Worm (Caenorhabditis elegans) whole organism, mixed stage, embryonic: ENCODE measurements around the gene ttr-48.

Source experiments
- M03D4.4 ChIP-seq: sonication (generic microtip); optimal IDR thresholded peaks from 2 replicates; lab custom pipeline; 2017; ENCODE audit warnings: mild to moderate bottlenecking, missing genetic modification characterization, missing compliant biosample characterization
- bed-3 ChIP-seq: fragments of 200-800 bp; sonication (Bioruptor generic); optimal IDR thresholded peaks from 3 replicates; lab custom pipeline; 2018; ENCODE audit warnings: mild to moderate bottlenecking, missing genetic modification characterization, moderate library complexity, missing compliant biosample characterization
- blmp-1 ChIP-seq: fragments of 150-350 bp; optimal IDR thresholded peaks from 2 replicates; lab custom pipeline; 2014; ENCODE audit warnings: missing biosample characterization, missing genetic modification characterization
- ceh-39 ChIP-seq: fragments of 150-350 bp; optimal IDR thresholded peaks from 2 replicates; lab custom pipeline; 2014; ENCODE audit warnings: missing biosample characterization, missing genetic modification characterization
- ceh-43 ChIP-seq: fragments of 200-800 bp; sonication (Bioruptor generic); optimal IDR thresholded peaks from 2 replicates; lab custom pipeline; 2018; ENCODE audit warnings: mild to moderate bottlenecking, missing genetic modification characterization, moderate library complexity, missing compliant biosample characterization
- ces-1 ChIP-seq: fragments of 150-350 bp; optimal IDR thresholded peaks from 2 replicates; lab custom pipeline; 2014; ENCODE audit warnings: missing biosample characterization, missing genetic modification reagents, missing genetic modification characterization
- drap-1 ChIP-seq: fragments of 200-800 bp; sonication (Bioruptor generic); optimal IDR thresholded peaks from 3 replicates; lab custom pipeline; 2018; ENCODE audit warnings: mild to moderate bottlenecking, missing genetic modification characterization, missing compliant biosample characterization
- elt-1 ChIP-seq: sonication (generic microtip); optimal IDR thresholded peaks from 2 replicates; lab custom pipeline; 2017; ENCODE audit warnings: missing genetic modification characterization, mild to moderate bottlenecking, missing compliant biosample characterization, antibody characterized with exemption, moderate library complexity, borderline replicate concordance; ENCODE audit not compliant: insufficient read depth
- lin-13 ChIP-seq: fragments of 150-350 bp; optimal IDR thresholded peaks from 2 replicates; lab custom pipeline; 2014; ENCODE audit warnings: missing biosample characterization, missing genetic modification characterization
- lin-32 ChIP-seq: fragments of 200-800 bp; sonication (Bioruptor generic); optimal IDR thresholded peaks from 2 replicates; lab custom pipeline; 2018; ENCODE audit warnings: mild to moderate bottlenecking, missing genetic modification characterization, missing compliant biosample characterization
- lsy-2 ChIP-seq: fragments of 150-350 bp; optimal IDR thresholded peaks from 2 replicates; lab custom pipeline; 2014; ENCODE audit warnings: missing biosample characterization, missing genetic modification characterization
- mab-5 ChIP-seq: fragments of 150-350 bp; optimal IDR thresholded peaks from 2 replicates; lab custom pipeline; 2014; ENCODE audit warnings: missing biosample characterization, missing genetic modification characterization
- mep-1 ChIP-seq: fragments of 150-350 bp; optimal IDR thresholded peaks from 2 replicates; lab custom pipeline; 2017; ENCODE audit warnings: missing biosample characterization, missing genetic modification reagents, missing genetic modification characterization, inconsistent platforms
- mls-2 ChIP-seq: sonication (generic microtip); optimal IDR thresholded peaks from 2 replicates; lab custom pipeline; 2016; ENCODE audit warnings: mild to moderate bottlenecking, missing genetic modification characterization, moderate library complexity, missing compliant biosample characterization
- nhr-12 ChIP-seq: fragments of 150-350 bp; optimal IDR thresholded peaks from 2 replicates; lab custom pipeline; 2014; ENCODE audit warnings: missing biosample characterization, missing genetic modification characterization
- nhr-2 ChIP-seq: fragments of 150-350 bp; optimal IDR thresholded peaks from 2 replicates; lab custom pipeline; 2014; ENCODE audit warnings: missing biosample characterization, missing genetic modification characterization
- nhr-237 ChIP-seq: fragments of 150-350 bp; optimal IDR thresholded peaks from 2 replicates; lab custom pipeline; 2014; ENCODE audit warnings: missing biosample characterization, missing genetic modification characterization
- nhr-28 ChIP-seq: fragments of 150-350 bp; optimal IDR thresholded peaks from 2 replicates; lab custom pipeline; 2014; ENCODE audit warnings: missing biosample characterization, missing genetic modification characterization
- nhr-76 ChIP-seq: sonication (generic microtip); optimal IDR thresholded peaks from 2 replicates; lab custom pipeline; 2017; ENCODE audit warnings: missing biosample characterization, missing genetic modification characterization
- pha-4 ChIP-seq: fragments of 150-350 bp; optimal IDR thresholded peaks from 2 replicates; lab custom pipeline; 2018; ENCODE audit warnings: missing biosample characterization, missing genetic modification reagents, missing genetic modification characterization
- sem-2 ChIP-seq: fragments of 200-800 bp; sonication (Bioruptor generic); optimal IDR thresholded peaks from 2 replicates; lab custom pipeline; 2018; ENCODE audit warnings: mild to moderate bottlenecking, missing genetic modification characterization, missing compliant biosample characterization
- snpc-4 ChIP-seq: fragments of 150-350 bp; optimal IDR thresholded peaks from 2 replicates; lab custom pipeline; 2014; ENCODE audit warnings: missing biosample characterization, missing genetic modification characterization
- sptf-1 ChIP-seq: sonication (generic microtip); optimal IDR thresholded peaks from 2 replicates; lab custom pipeline; 2017; ENCODE audit warnings: mild to moderate bottlenecking, missing genetic modification characterization, moderate library complexity, missing compliant biosample characterization
- tbx-8 ChIP-seq: fragments of 200-800 bp; sonication (Bioruptor generic); optimal IDR thresholded peaks from 2 replicates; lab custom pipeline; 2018; ENCODE audit warnings: mild to moderate bottlenecking, missing genetic modification characterization, moderate library complexity, missing compliant biosample characterization
- unc-120 ChIP-seq: sonication (generic microtip); optimal IDR thresholded peaks from 2 replicates; lab custom pipeline; 2017; ENCODE audit warnings: missing genetic modification characterization, missing compliant biosample characterization; ENCODE audit not compliant: poor library complexity, severe bottlenecking
- unc-39 ChIP-seq: fragments of 150-350 bp; optimal IDR thresholded peaks from 2 replicates; lab custom pipeline; 2014; ENCODE audit warnings: missing biosample characterization, missing genetic modification characterization
- unc-62 ChIP-seq: fragments of 150-350 bp; optimal IDR thresholded peaks from 2 replicates; lab custom pipeline; 2014; ENCODE audit warnings: missing biosample characterization, missing genetic modification reagents, missing genetic modification characterization
- zip-8 ChIP-seq: fragments of 150-350 bp; optimal IDR thresholded peaks from 2 replicates; lab custom pipeline; 2014; ENCODE audit warnings: missing biosample characterization, missing genetic modification characterization

Gene ttr-48

ce11 chrX:3837752-3838159 lies 4.5 kb downstream of the ttr-48 start (continued):
- no peak for TF ChIP-seq nhr-12 (tag; lab: Kevin White, UChicago)
- no peak for TF ChIP-seq mab-5 (tag; lab: Kevin White, UChicago)
- no peak for TF ChIP-seq bed-3 (GFP tag; lab: Kevin White, UChicago)

- TF ChIP-seq elt-1 (tag; lab: Kevin White, UChicago) (no peak), lsy-2 (tag; lab: Kevin White, UChicago) (no peak), nhr-2 (tag; lab: Kevin White, UChicago) (no peak), pha-4 (tag; lab: Kevin White, UChicago) (no peak), mep-1 (tag; lab: Kevin White, UChicago) (no peak), nhr-237 (no peak), M03D4.4 (tag; lab: Kevin White, UChicago) (no peak), unc-120 (tag; lab: Kevin White, UChicago) (no peak), mab-5 (tag; lab: Kevin White, UChicago) (no peak), lin-13 (tag; lab: Kevin White, UChicago) (no peak), unc-39 (tag; lab: Kevin White, UChicago) (no peak), tbx-8 (no peak), mls-2 (tag; lab: Kevin White, UChicago) (no peak), unc-62 (no peak), ces-1 (no peak), ceh-39 (no peak), bed-3 (GFP tag; lab: Kevin White, UChicago) (no peak), blmp-1 (no peak), snpc-4 (tag; lab: Kevin White, UChicago) (no peak), sptf-1 (tag; lab: Kevin White, UChicago) (no peak)
These were observed 6.6 kb downstream of the ttr-48 start for ce11 chrX:3835632-3836031.

- TF ChIP-seq ceh-39, result no peak
- peak; percentile 66 for TF ChIP-seq zip-8 (tag; lab: Kevin White, UChicago)
- TF ChIP-seq unc-39 (tag; lab: Kevin White, UChicago), result no peak
- TF ChIP-seq elt-1 (tag; lab: Kevin White, UChicago), result no peak
- no peak for TF ChIP-seq M03D4.4 (tag; lab: Kevin White, UChicago)
- no peak for TF ChIP-seq drap-1 (GFP tag; lab: Kevin White, UChicago)
- TF ChIP-seq nhr-76 (tag; lab: Kevin White, UChicago), result no peak
- TF ChIP-seq mep-1 (tag; lab: Kevin White, UChicago), result no peak
- TF ChIP-seq, all 35 proteins: peak for 1
These were observed 8.0 kb downstream of the ttr-48 start for ce11 chrX:3833964-3834840.

ce11 chrX:3832059-3832641 lies 10.1 kb downstream of the ttr-48 start:
- no peak for TF ChIP-seq sem-2 (GFP tag; lab: Kevin White, UChicago)
- no peak for TF ChIP-seq unc-62
- no peak for TF ChIP-seq elt-1 (tag; lab: Kevin White, UChicago)
- TF ChIP-seq lin-13 (tag; lab: Kevin White, UChicago), result no peak
- no peak for TF ChIP-seq nhr-76 (tag; lab: Kevin White, UChicago)
- no peak for TF ChIP-seq sptf-1 (tag; lab: Kevin White, UChicago)

- TF ChIP-seq mab-5 (tag; lab: Kevin White, UChicago) (no peak), lin-13 (tag; lab: Kevin White, UChicago) (no peak), nhr-76 (tag; lab: Kevin White, UChicago) (no peak), mep-1 (tag; lab: Kevin White, UChicago) (no peak), drap-1 (GFP tag; lab: Kevin White, UChicago) (no peak), snpc-4 (tag; lab: Kevin White, UChicago) (no peak), nhr-12 (tag; lab: Kevin White, UChicago) (no peak), ceh-43 (GFP tag; lab: Kevin White, UChicago) (no peak), M03D4.4 (tag; lab: Kevin White, UChicago) (no peak), nhr-28 (tag; lab: Kevin White, UChicago) (no peak), sptf-1 (tag; lab: Kevin White, UChicago) (no peak), lin-32 (GFP tag; lab: Kevin White, UChicago) (no peak), lsy-2 (tag; lab: Kevin White, UChicago) (no peak)
These were observed 11.4 kb downstream of the ttr-48 start for ce11 chrX:3830872-3831271.
